Fruit fly (Drosophila melanogaster) whole organism, embryonic: ENCODE results near the gene CG31926.

ENCODE experiments used
- Bgb ChIP-seq: fragments of 200-800 bp; sonication (Bioruptor generic); IDR thresholded peaks from 2 replicates; pipeline ENCODE4 v1.3.6; 2022; ENCODE audit warnings: missing biosample characterization, missing genetic modification characterization; ENCODE audit not compliant: partially characterized antibody
- CG10147 ChIP-seq: fragments of 200-800 bp; sonication (Bioruptor generic); optimal IDR thresholded peaks from 2 replicates; lab custom pipeline; 2019; ENCODE audit warnings: missing biosample characterization, mild to moderate bottlenecking, missing genetic modification characterization, moderate library complexity
- CG11504 ChIP-seq: fragments of 200-800 bp; sonication (Bioruptor generic); optimal IDR thresholded peaks from 3 replicates; lab custom pipeline; 2019; ENCODE audit warnings: missing biosample characterization, mild to moderate bottlenecking, missing genetic modification characterization, moderate library complexity
- CG11696 ChIP-seq: fragments of 200-800 bp; sonication (Bioruptor generic); IDR thresholded peaks from 2 replicates; pipeline ENCODE4 v1.3.6; 2022; ENCODE audit warnings: missing biosample characterization, missing genetic modification characterization
- CG14050 ChIP-seq: fragments of 200-800 bp; sonication (Bioruptor generic); IDR thresholded peaks from 3 replicates; pipeline ENCODE4 v1.3.6; 2022; ENCODE audit warnings: missing biosample characterization, missing genetic modification characterization
- CG14441 ChIP-seq: fragments of 200-800 bp; sonication (Bioruptor generic); IDR thresholded peaks from 2 replicates; pipeline ENCODE4 v1.3.6; 2022; ENCODE audit warnings: missing biosample characterization, missing genetic modification characterization
- CG14710 ChIP-seq: fragments of 200-800 bp; sonication (Bioruptor generic); optimal IDR thresholded peaks from 3 replicates; lab custom pipeline; 2019; ENCODE audit warnings: missing biosample characterization, mild to moderate bottlenecking, missing genetic modification characterization, moderate library complexity
- CG15696 ChIP-seq: fragments of 200-800 bp; sonication (Bioruptor generic); optimal IDR thresholded peaks from 2 replicates; lab custom pipeline; 2019; ENCODE audit warnings: missing biosample characterization, mild to moderate bottlenecking, missing genetic modification characterization, moderate library complexity
- CG1603 ChIP-seq: fragments of 200-800 bp; sonication (Bioruptor generic); optimal IDR thresholded peaks from 2 replicates; lab custom pipeline; 2019; ENCODE audit warnings: missing biosample characterization, mild to moderate bottlenecking, missing genetic modification characterization, moderate library complexity
- CG17912 ChIP-seq: fragments of 200-800 bp; sonication (Bioruptor generic); optimal IDR thresholded peaks from 2 replicates; lab custom pipeline; 2018; ENCODE audit warnings: missing biosample characterization, mild to moderate bottlenecking, missing genetic modification characterization
- CG1832 ChIP-seq: fragments of 200-800 bp; sonication (Bioruptor generic); optimal IDR thresholded peaks from 2 replicates; lab custom pipeline; 2017; ENCODE audit warnings: missing biosample characterization, mild to moderate bottlenecking, missing genetic modification characterization, inconsistent platforms
- CG30403 ChIP-seq: fragments of 200-800 bp; sonication (Bioruptor generic); optimal IDR thresholded peaks from 3 replicates; lab custom pipeline; 2016; ENCODE audit warnings: missing biosample characterization, missing genetic modification characterization
- CG5245 ChIP-seq: fragments of 200-800 bp; sonication (Bioruptor generic); optimal IDR thresholded peaks from 3 replicates; lab custom pipeline; 2016; ENCODE audit warnings: missing biosample characterization, missing genetic modification characterization
- CG7928 ChIP-seq: fragments of 200-800 bp; sonication (Bioruptor generic); optimal IDR thresholded peaks from 2 replicates; lab custom pipeline; 2017; ENCODE audit warnings: missing biosample characterization, mild to moderate bottlenecking, missing genetic modification characterization
- Dek ChIP-seq: fragments of 200-800 bp; sonication (Bioruptor generic); optimal IDR thresholded peaks from 3 replicates; lab custom pipeline; 2019; ENCODE audit warnings: missing biosample characterization, mild to moderate bottlenecking, missing genetic modification characterization, moderate library complexity
- Dfd ChIP-seq, 2 experiments: fragments of >200 bp; optimal IDR thresholded peaks; 2 replicates each; lab custom pipeline; 2017; ENCODE audit warnings: missing biosample characterization in 2 of 2, missing genetic modification characterization in 2 of 2
- Ets65A ChIP-seq: fragments of 200-800 bp; sonication (Bioruptor generic); peaks from one replicate; lab custom pipeline; 2016; ENCODE audit warnings: missing biosample characterization, missing genetic modification characterization
- Hand ChIP-seq: fragments of 200-800 bp; sonication (Bioruptor generic); optimal IDR thresholded peaks from 2 replicates; lab custom pipeline; 2017; ENCODE audit warnings: mild to moderate bottlenecking, missing biosample characterization, missing genetic modification reagents, missing genetic modification characterization
- Hr3 ChIP-seq: fragments of 200-800 bp; sonication (Bioruptor generic); optimal IDR thresholded peaks from 3 replicates; lab custom pipeline; 2016; ENCODE audit warnings: missing biosample characterization, missing genetic modification characterization
- Lhr ChIP-seq: fragments of 200-800 bp; sonication (Bioruptor generic); optimal IDR thresholded peaks from 3 replicates; lab custom pipeline; 2017; ENCODE audit warnings: mild to moderate bottlenecking, missing biosample characterization, missing genetic modification reagents, missing genetic modification characterization
- MBD-R2 ChIP-seq: fragments of 200-800 bp; sonication (Bioruptor generic); IDR thresholded peaks from 2 replicates; pipeline ENCODE4 v1.3.6; 2022; ENCODE audit warnings: missing biosample characterization, missing genetic modification characterization
- NC2β ChIP-seq: fragments of 200-800 bp; sonication (Bioruptor generic); optimal IDR thresholded peaks from 2 replicates; lab custom pipeline; 2016; ENCODE audit warnings: missing biosample characterization, missing genetic modification characterization
- Nf-YB ChIP-seq: fragments of 200-800 bp; sonication (Bioruptor generic); optimal IDR thresholded peaks from 3 replicates; lab custom pipeline; 2019; ENCODE audit warnings: missing biosample characterization, mild to moderate bottlenecking, missing genetic modification characterization, moderate library complexity
- Ptx1 ChIP-seq: fragments of 200-800 bp; sonication (Bioruptor generic); IDR thresholded peaks from 2 replicates; pipeline ENCODE4 v1.3.6; 2022; ENCODE audit warnings: missing biosample characterization, missing genetic modification characterization
- Sox102F ChIP-seq: fragments of 200-800 bp; sonication (Bioruptor generic); optimal IDR thresholded peaks from 2 replicates; lab custom pipeline; 2018; ENCODE audit warnings: missing biosample characterization, mild to moderate bottlenecking, missing genetic modification characterization, moderate library complexity
- Spps ChIP-seq: fragments of 200-800 bp; sonication (Bioruptor generic); optimal IDR thresholded peaks from 2 replicates; lab custom pipeline; 2018; ENCODE audit warnings: missing biosample characterization, mild to moderate bottlenecking, missing genetic modification characterization
- ara ChIP-seq: fragments of 200-800 bp; sonication (Bioruptor generic); IDR thresholded peaks from 2 replicates; pipeline ENCODE4 v1.3.6; 2022; ENCODE audit warnings: missing biosample characterization, missing genetic modification characterization
- bigmax ChIP-seq: fragments of 200-800 bp; sonication (Bioruptor generic); optimal IDR thresholded peaks from 2 replicates; lab custom pipeline; 2018; ENCODE audit warnings: missing biosample characterization, mild to moderate bottlenecking, missing genetic modification characterization
- corto ChIP-seq: fragments of 200-800 bp; sonication (Bioruptor generic); optimal IDR thresholded peaks from 2 replicates; lab custom pipeline; 2016; ENCODE audit warnings: missing biosample characterization, mild to moderate bottlenecking, missing genetic modification characterization, moderate library complexity
- disco-r ChIP-seq: fragments of 200-800 bp; sonication (Bioruptor generic); optimal IDR thresholded peaks from 2 replicates; lab custom pipeline; 2016; ENCODE audit warnings: missing biosample characterization, missing genetic modification characterization
- gsb ChIP-seq: fragments of 200-800 bp; sonication (Bioruptor generic); IDR thresholded peaks from 2 replicates; pipeline ENCODE4 v1.3.6; 2022; ENCODE audit warnings: missing biosample characterization, missing genetic modification characterization
- ken ChIP-seq: fragments of 200-800 bp; sonication (Bioruptor generic); IDR thresholded peaks from 3 replicates; pipeline ENCODE4 v1.3.6; 2022; ENCODE audit warnings: missing biosample characterization, missing genetic modification characterization
- knrl ChIP-seq: fragments of 200-800 bp; sonication (Bioruptor generic); IDR thresholded peaks from 3 replicates; pipeline ENCODE4 v1.3.6; 2022; ENCODE audit warnings: missing biosample characterization, missing genetic modification characterization; ENCODE audit not compliant: partially characterized antibody
- lab ChIP-seq: fragments of 200-800 bp; sonication (Bioruptor generic); optimal IDR thresholded peaks from 3 replicates; lab custom pipeline; 2017; ENCODE audit warnings: missing biosample characterization, missing genetic modification characterization, mild to moderate bottlenecking, moderate library complexity, missing genetic modification reagents
- mam ChIP-seq: fragments of 200-800 bp; sonication (Bioruptor generic); optimal IDR thresholded peaks from 3 replicates; lab custom pipeline; 2016; ENCODE audit warnings: missing biosample characterization, missing genetic modification characterization
- sisA ChIP-seq: fragments of 200-800 bp; sonication (Bioruptor generic); IDR thresholded peaks from 2 replicates; pipeline ENCODE4 v1.3.6; 2022; ENCODE audit warnings: missing biosample characterization, missing genetic modification characterization
- sug ChIP-seq: fragments of 200-800 bp; optimal IDR thresholded peaks from 2 replicates; lab custom pipeline; 2019; ENCODE audit warnings: missing biosample characterization, mild to moderate bottlenecking, missing genetic modification characterization, moderate library complexity
- trh ChIP-seq: fragments of 200-800 bp; sonication (Bioruptor generic); optimal IDR thresholded peaks from 2 replicates; lab custom pipeline; 2016; ENCODE audit warnings: missing biosample characterization, missing genetic modification characterization

Gene CG31926

dm6 chr2L:1491791-1492345 is 3.4 kb upstream of the CG31926 start, which contains the start of gene CG31928 (continued):
- no peak for TF ChIP-seq CG7928 (GFP tag; lab: Kevin White, UChicago)
- no peak for TF ChIP-seq disco-r (GFP tag; lab: Kevin White, UChicago)
- peak; percentile 32 for TF ChIP-seq CG30403
- TF ChIP-seq CG1603 (tag; lab: Kevin White, UChicago), result no peak
- TF ChIP-seq trh, result no peak
- 0 out of 2 replicates have a peak, but pooled peaks have one; percentile 15 for TF ChIP-seq sisA
- peak; percentile 5 for TF ChIP-seq Dek (tag; lab: Kevin White, UChicago)
- TF ChIP-seq ara (GFP tag; lab: Robert Waterston, UW), result no peak
- peak; percentile 10 for TF ChIP-seq CG14710 (tag; lab: Kevin White, UChicago)
- peak; percentile 61; the same call in 2 of the 3 replicates for TF ChIP-seq knrl (GFP tag; lab: Robert Waterston, UW)
- peak; percentile 35 for TF ChIP-seq Ptx1
- no peak for TF ChIP-seq Hand
- peak; percentile 26 for TF ChIP-seq CG15696
- no peak for TF ChIP-seq CG10147
- peak; percentile 19; the same call in 1 of the 2 replicates for TF ChIP-seq MBD-R2
- TF ChIP-seq Hr3 (GFP tag; lab: Kevin White, UChicago), result peak; percentile 58
- TF ChIP-seq CG14441 (GFP tag; lab: Robert Waterston, UW), result peak; percentile 17; the same call in 1 of the 2 replicates
- TF ChIP-seq ken (GFP tag; lab: Robert Waterston, UW), result peak; percentile 17; the same call in 1 of the 3 replicates
- no peak for TF ChIP-seq CG17912 (GFP tag; lab: Kevin White, UChicago)
- TF ChIP-seq Bgb (GFP tag; lab: Robert Waterston, UW), result peak; percentile 72
- peak; percentile 42 for TF ChIP-seq Lhr (GFP tag; lab: Kevin White, UChicago)
- peak; percentile 54 for TF ChIP-seq Ets65A (GFP tag; lab: Kevin White, UChicago)
- TF ChIP-seq sug (tag; lab: Kevin White, UChicago), result no peak
- peak; percentile 26 for TF ChIP-seq Sox102F

dm6 chr2L:1493770-1494169 is 1.5 kb upstream of the CG31926 start, which contains the start of gene CG33128:
TSS of gene CG33128 (plus strand) at chr2L:1494070.
- TF ChIP-seq lab (GFP tag; lab: Kevin White, UChicago) (peak; percentile 42), CG11696 (no peak)

- TF ChIP-seq gsb (GFP tag; lab: Robert Waterston, UW), result no peak
- TF ChIP-seq mam (GFP tag; lab: Kevin White, UChicago), result no peak
- no peak for TF ChIP-seq CG14050
- TF ChIP-seq CG5245 (GFP tag; lab: Kevin White, UChicago), result no peak
- no peak for TF ChIP-seq NC2β
- no peak for TF ChIP-seq bigmax (GFP tag; lab: Kevin White, UChicago)
- no peak for TF ChIP-seq corto (GFP tag; lab: Kevin White, UChicago)
- TF ChIP-seq CG30403, result no peak
- no peak for TF ChIP-seq CG1832 (GFP tag; lab: Kevin White, UChicago)
- no peak for TF ChIP-seq Nf-YB
These were observed 1.7 kb downstream of the CG31926 start, which contains the start of gene CG31661 for dm6 chr2L:1496943-1497342. TSS of gene CG31661 (plus strand) at chr2L:1497243.

- no peak for TF ChIP-seq Spps (tag; lab: Kevin White, UChicago)
- peak; percentile 74 for TF ChIP-seq CG11504 (tag; lab: Kevin White, UChicago)
- TF ChIP-seq Dfd (GFP tag; optimal IDR thresholded peaks at IDR 0.05; lab: Kevin White, UChicago), result peak in 1 of 2 experiments; percentile 74
These were observed 3.8 kb downstream of the CG31926 start for dm6 chr2L:1498966-1499554.
